Worm (Caenorhabditis elegans): Measurements from ENCODE around the gene oac-30.

DNA sequence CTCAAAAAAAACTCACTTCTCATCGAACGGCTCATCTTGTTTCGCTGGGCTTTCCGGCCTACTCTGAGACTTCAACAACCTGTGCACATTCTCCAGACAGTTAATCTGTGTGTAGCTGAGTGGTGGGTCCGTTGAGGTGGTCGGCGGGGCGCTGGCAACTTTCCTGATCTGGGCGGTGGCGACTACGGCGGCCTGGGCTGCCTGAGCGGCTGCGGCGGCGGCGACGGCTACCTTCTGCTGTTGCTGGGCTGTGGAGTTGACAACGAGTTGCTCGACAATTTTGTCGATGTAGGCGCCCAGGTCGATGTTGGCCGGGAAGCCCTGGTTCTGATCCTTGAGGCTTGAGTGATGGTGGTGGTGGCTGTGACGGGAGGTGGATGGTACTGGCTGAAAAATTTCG, 30.7 kb downstream of the oac-30 start:
- no peak for TF ChIP-seq W03F9.2 (tag; optimal IDR thresholded peaks at IDR 0.05)
- TF ChIP-seq him-1 (tag; optimal IDR thresholded peaks at IDR 0.05) = no peak

Measured in whole organism, L4/young adult.